Worm (Caenorhabditis elegans): Measurements from ENCODE around the gene C52B9.10.

DNA sequence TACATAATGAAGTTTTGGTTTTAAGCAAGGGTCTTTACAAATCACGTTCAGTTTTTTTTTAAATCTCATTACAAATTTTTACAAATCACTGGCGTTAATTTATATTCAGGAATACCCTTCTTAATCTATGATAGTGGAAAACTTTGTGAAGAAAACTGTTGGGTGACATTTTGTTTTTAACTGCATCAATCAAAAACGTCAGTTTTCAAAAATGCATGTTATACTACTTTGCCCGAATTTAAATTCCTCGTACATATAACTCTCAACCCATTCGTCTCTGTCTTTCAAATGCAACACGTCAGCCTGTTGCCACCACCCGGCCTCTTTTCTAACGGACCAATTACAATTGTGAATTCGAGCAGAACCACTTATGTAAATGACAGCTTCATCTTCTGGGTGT is 24.8 kb upstream of the C52B9.10 start, which contains the start of gene hlh-13:
- TF ChIP-seq ets-7 (tag; optimal IDR thresholded peaks at IDR 0.05) (no peak), scrt-1 (GFP tag; IDR thresholded peaks at IDR 0.05) (no peak)

Measured in whole organism, early embryonic.